Worm (Caenorhabditis elegans): ENCODE data around the gene K02E2.6.

The K02E2.6 gene

ce11 chrV:20383065-20383609, 2.8 kb downstream of the K02E2.6 start, which contains the start of gene K02E2.11 (continued):
- TF ChIP-seq mdl-1 (tag; optimal IDR thresholded peaks at IDR 0.05) (peak; percentile 18 to 33), nhr-237 (tag; optimal IDR thresholded peaks at IDR 0.05) (no peak), nhr-11 (tag; optimal IDR thresholded peaks at IDR 0.05) (no peak), lsy-2 (tag; optimal IDR thresholded peaks at IDR 0.05) (peak in 1 of 2 experiments; percentile 60)

DNA sequence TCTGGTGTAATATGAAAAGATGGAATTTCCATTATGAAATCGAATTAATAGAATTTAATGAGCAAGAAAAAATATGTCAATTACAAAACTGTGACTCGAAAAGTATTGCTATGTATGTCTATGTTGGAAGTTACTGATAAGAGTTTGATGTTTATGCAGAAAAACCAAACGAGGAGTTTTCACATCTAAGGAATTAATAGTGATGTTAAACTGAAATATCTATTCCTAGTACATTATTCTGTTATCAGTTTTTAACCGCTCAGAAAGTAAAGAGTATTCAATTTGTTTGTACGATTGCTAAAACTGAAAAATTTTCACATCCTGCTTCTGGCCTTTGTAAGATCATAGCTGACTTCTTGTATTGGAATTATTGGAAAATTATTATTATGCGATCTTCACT, 6.6 kb downstream of the K02E2.6 start, which contains the start of gene K02E2.7:
K02E2.7 (minus strand) TSS at position 101 of the 400 bp plus-strand sequence.
- TF ChIP-seq mab-5 (tag; optimal IDR thresholded peaks at IDR 0.05): no peak

ce11 chrV:20387415-20387814, 7.1 kb downstream of the K02E2.6 start, which contains the start of gene F53H2.1:
TSS of gene F53H2.1 (plus strand) at chrV:20387715.
- TF ChIP-seq C34F6.9 (tag; optimal IDR thresholded peaks at IDR 0.05) (no peak), unc-62 (GFP tag; optimal IDR thresholded peaks at IDR 0.05) (no peak), snpc-4 (tag; optimal IDR thresholded peaks at IDR 0.05) (no peak), mdl-1 (tag; optimal IDR thresholded peaks at IDR 0.05) (no peak), mbf-1 (tag; optimal IDR thresholded peaks at IDR 0.05) (no peak)

DNA sequence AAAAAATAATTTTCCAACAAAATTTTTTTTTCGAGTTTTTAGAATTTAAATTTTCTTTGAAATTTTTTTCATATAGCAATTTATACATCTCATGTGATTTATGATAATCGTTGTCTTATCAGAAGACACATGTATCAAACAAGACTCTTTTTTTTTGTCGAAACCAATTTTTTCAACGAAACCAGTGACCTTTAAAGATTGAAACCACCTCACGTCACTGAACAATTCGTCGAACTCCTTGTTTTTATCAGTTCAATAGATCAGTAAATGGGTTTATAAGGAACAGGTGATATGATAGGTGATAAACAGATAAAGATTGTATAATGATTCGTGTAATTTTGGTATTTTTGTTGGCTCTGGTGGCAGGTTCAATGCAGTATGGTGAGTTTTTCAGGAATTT, 13.4 kb downstream of the K02E2.6 start, which contains the start of gene cnc-7:
cnc-7 (plus strand) TSS at position 301 of the 400 bp plus-strand sequence.
- TF ChIP-seq sma-3 (GFP tag; optimal IDR thresholded peaks at IDR 0.05) (peak; percentile 34), mbf-1 (tag; optimal IDR thresholded peaks at IDR 0.05) (no peak), nhr-21 (tag; optimal IDR thresholded peaks at IDR 0.05) (no peak)

DNA sequence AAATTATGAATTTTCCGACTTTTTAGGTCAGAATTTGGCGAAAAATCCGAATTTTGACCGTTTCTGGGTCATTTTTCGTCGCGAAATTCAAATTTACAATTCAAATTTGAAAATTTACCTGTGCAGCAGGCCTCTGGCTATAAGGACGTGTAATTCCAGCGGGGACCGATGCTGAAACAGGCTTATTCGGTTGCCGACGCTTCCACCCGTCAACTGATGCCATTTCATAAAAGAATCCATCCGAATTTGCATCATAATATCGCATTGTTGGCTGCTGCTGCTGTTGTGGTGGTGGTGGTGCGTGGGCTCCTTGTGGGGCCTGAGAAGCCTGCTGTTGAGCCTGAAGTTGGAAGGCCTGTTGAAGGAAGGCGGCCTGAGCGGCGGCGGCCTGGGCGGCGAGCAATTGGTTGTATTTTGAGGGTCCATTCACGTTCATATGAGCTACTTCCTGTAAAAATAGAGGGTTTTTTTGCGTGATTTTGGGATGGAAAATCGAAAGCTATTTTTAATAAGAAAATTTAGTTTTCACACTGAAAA, 19.2 kb downstream of the K02E2.6 start:
- no peak for TF ChIP-seq ZK546.5 (tag; optimal IDR thresholded peaks at IDR 0.05)
- TF ChIP-seq ceh-82 (tag; optimal IDR thresholded peaks at IDR 0.05): no peak
- TF ChIP-seq lin-13 (GFP tag; optimal IDR thresholded peaks at IDR 0.05): no peak
- TF ChIP-seq dmd-4 (tag; optimal IDR thresholded peaks at IDR 0.05): no peak
- TF ChIP-seq fos-1 (tag; optimal IDR thresholded peaks at IDR 0.05): no peak
- TF ChIP-seq lsy-2 (tag; optimal IDR thresholded peaks at IDR 0.05): no peak
- TF ChIP-seq aly-2 (tag; optimal IDR thresholded peaks at IDR 0.05): no peak
- no peak for TF ChIP-seq Y55F3AM.14 (GFP tag; optimal IDR thresholded peaks at IDR 0.05)

DNA sequence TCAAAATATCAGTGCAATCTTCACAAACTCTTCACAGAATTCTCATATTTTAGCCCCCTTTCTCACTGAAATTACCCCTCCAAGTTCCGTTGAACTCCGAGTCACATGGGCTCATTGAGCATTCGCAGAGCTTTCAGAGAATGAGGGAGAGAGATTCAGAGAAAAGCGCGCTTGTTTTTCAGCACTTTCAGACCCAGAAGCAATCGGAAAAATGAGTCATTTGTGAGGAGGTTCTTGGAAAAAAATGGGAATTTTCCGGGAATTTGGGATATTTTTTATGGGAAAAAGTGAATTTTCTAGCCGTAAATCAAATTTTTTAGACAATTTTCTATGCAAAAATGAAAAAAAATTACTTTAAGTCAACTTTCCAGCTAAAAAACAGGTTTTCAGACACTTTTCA, 22.5 kb downstream of the K02E2.6 start:
- TF ChIP-seq nhr-10 (tag; optimal IDR thresholded peaks at IDR 0.05) (no peak), ceh-16 (tag; optimal IDR thresholded peaks at IDR 0.05) (no peak), snpc-4 (tag; optimal IDR thresholded peaks at IDR 0.05) (no peak), dmd-4 (tag; optimal IDR thresholded peaks at IDR 0.05) (no peak), lin-11 (tag; optimal IDR thresholded peaks at IDR 0.05) (no peak), lsy-2 (tag; optimal IDR thresholded peaks at IDR 0.05) (peak in 1 of 2 experiments; percentile 39), crh-2 (tag; optimal IDR thresholded peaks at IDR 0.05) (no peak), nhr-21 (tag; optimal IDR thresholded peaks at IDR 0.05) (peak; percentile 30), C34F6.9 (tag; optimal IDR thresholded peaks at IDR 0.05) (peak; percentile 7), zag-1 (tag; optimal IDR thresholded peaks at IDR 0.05) (no peak), peb-1 (tag; optimal IDR thresholded peaks at IDR 0.05) (no peak)

- TF ChIP-seq nhr-10 (tag; optimal IDR thresholded peaks at IDR 0.05) (no peak), unc-62 (GFP tag; optimal IDR thresholded peaks at IDR 0.05) (no peak), nhr-77 (tag; optimal IDR thresholded peaks at IDR 0.05) (no peak), dmd-4 (tag; optimal IDR thresholded peaks at IDR 0.05) (no peak), sma-9 (GFP tag; optimal IDR thresholded peaks at IDR 0.05) (no peak), sma-9 (tag; optimal IDR thresholded peaks at IDR 0.05) (no peak), nhr-23 (tag; optimal IDR thresholded peaks at IDR 0.05) (no peak), lin-39 (tag; optimal IDR thresholded peaks at IDR 0.05) (no peak), ZK546.5 (tag; optimal IDR thresholded peaks at IDR 0.05) (no peak), nhr-12 (tag; optimal IDR thresholded peaks at IDR 0.05) (no peak), gmeb-1 (tag; optimal IDR thresholded peaks at IDR 0.05) (no peak), nhr-129 (tag; optimal IDR thresholded peaks at IDR 0.05) (no peak), unc-55 (GFP tag; optimal IDR thresholded peaks at IDR 0.05) (no peak), nhr-237 (tag; optimal IDR thresholded peaks at IDR 0.05) (no peak), R02D3.7 (tag; optimal IDR thresholded peaks at IDR 0.05) (no peak), nhr-21 (tag; optimal IDR thresholded peaks at IDR 0.05) (no peak), mab-5 (tag; optimal IDR thresholded peaks at IDR 0.05) (no peak)
These were observed 26.5 kb downstream of the K02E2.6 start for ce11 chrV:20406817-20407216.
